Worm (Caenorhabditis elegans) whole organism, L1 larva: Measurements from ENCODE around the gene ehbp-1.

Experiments
- ceh-90 ChIP-seq: sonication (generic microtip); optimal IDR thresholded peaks from 2 replicates; lab custom pipeline; 2016; ENCODE audit warnings: missing genetic modification characterization, missing compliant biosample characterization
- ces-1 ChIP-seq: fragments of 150-350 bp; optimal IDR thresholded peaks from 2 replicates; lab custom pipeline; 2014; ENCODE audit warnings: missing biosample characterization, missing genetic modification reagents, missing genetic modification characterization
- fkh-4 ChIP-seq: sonication (generic microtip); optimal IDR thresholded peaks from 2 replicates; lab custom pipeline; 2016; ENCODE audit warnings: missing compliant biosample characterization, missing genetic modification characterization, borderline replicate concordance
- lin-15B ChIP-seq: fragments of 150-350 bp; sonication (generic microtip); optimal IDR thresholded peaks from 3 replicates; lab custom pipeline; 2014; ENCODE audit warnings: missing biosample characterization, missing genetic modification characterization
- nhr-77 ChIP-seq: fragments of 150-350 bp; optimal IDR thresholded peaks from 2 replicates; lab custom pipeline; 2014; ENCODE audit warnings: missing biosample characterization, missing genetic modification characterization
- snpc-4 ChIP-seq: fragments of 150-350 bp; optimal IDR thresholded peaks from 2 replicates; lab custom pipeline; 2014; ENCODE audit warnings: missing biosample characterization, missing genetic modification characterization
- snu-23 ChIP-seq: sonication (generic microtip); optimal IDR thresholded peaks from 2 replicates; lab custom pipeline; 2016; ENCODE audit warnings: missing genetic modification characterization, missing compliant biosample characterization
- unc-130 ChIP-seq: fragments of 150-350 bp; optimal IDR thresholded peaks from 2 replicates; lab custom pipeline; 2017; ENCODE audit warnings: missing biosample characterization, missing genetic modification characterization, inconsistent platforms
- ztf-11 ChIP-seq, 2 experiments: sonication (generic microtip); optimal IDR thresholded peaks; 2 replicates each; lab custom pipeline; 2016 to 2017; ENCODE audit warnings: missing genetic modification characterization in 2 of 2, missing biosample characterization in 1 of 2, missing compliant biosample characterization in 1 of 2

- TF ChIP-seq fkh-4 (tag; lab: Kevin White, UChicago) (no peak), ces-1 (GFP tag; lab: Kevin White, UChicago) (no peak), ztf-11 (tag; optimal IDR thresholded peaks at IDR 0.05; lab: Kevin White, UChicago) (peak in 1 of 2 experiments; percentile 7), snu-23 (GFP tag; lab: Kevin White, UChicago) (peak; percentile 60), ceh-90 (no peak), unc-130 (tag; lab: Kevin White, UChicago) (peak; percentile 44), nhr-77 (tag; lab: Kevin White, UChicago) (no peak), lin-15B (tag; lab: Kevin White, UChicago) (no peak), snpc-4 (tag; lab: Kevin White, UChicago) (peak; percentile 38)
Observed at ce11 chrV:9582594-9583322, 32.3 kb downstream of the ehbp-1 start, which contains the start of gene rtfo-1.
